Worm (Caenorhabditis elegans) whole organism, L2 larva: ENCODE measurements around the gene him-8.

Experiments used
- C34F6.9 ChIP-seq: fragments of 150-350 bp; optimal IDR thresholded peaks from 2 replicates; lab custom pipeline; 2014; ENCODE audit warnings: missing biosample characterization, missing genetic modification characterization
- R02D3.7 ChIP-seq: fragments of 150-350 bp; optimal IDR thresholded peaks from 2 replicates; lab custom pipeline; 2014; ENCODE audit warnings: missing biosample characterization, missing genetic modification characterization
- ZK546.5 ChIP-seq: sonication (generic microtip); optimal IDR thresholded peaks from 2 replicates; lab custom pipeline; 2017; ENCODE audit warnings: missing biosample characterization, missing genetic modification characterization
- ama-1 ChIP-seq: fragments of 150-350 bp; optimal IDR thresholded peaks from 2 replicates; lab custom pipeline; 2018; ENCODE audit warnings: inconsistent platforms
- elt-1 ChIP-seq: fragments of 150-350 bp; optimal IDR thresholded peaks from 2 replicates; lab custom pipeline; 2014; ENCODE audit warnings: missing biosample characterization, missing genetic modification characterization
- elt-3 ChIP-seq: sonication (generic microtip); optimal IDR thresholded peaks from 2 replicates; lab custom pipeline; 2017; ENCODE audit warnings: missing biosample characterization, missing genetic modification characterization
- fos-1 ChIP-seq: fragments of 150-350 bp; optimal IDR thresholded peaks from 2 replicates; lab custom pipeline; 2014; ENCODE audit warnings: missing biosample characterization, missing genetic modification characterization
- ztf-11 ChIP-seq: sonication (generic microtip); optimal IDR thresholded peaks from 2 replicates; lab custom pipeline; 2017; ENCODE audit warnings: missing biosample characterization, missing genetic modification characterization

- TF ChIP-seq ama-1 (lab: Kevin White, UChicago) (no peak), fos-1 (tag; lab: Kevin White, UChicago) (no peak), elt-3 (no peak), R02D3.7 (tag; lab: Kevin White, UChicago) (no peak), ztf-11 (no peak), ZK546.5 (tag; lab: Kevin White, UChicago) (no peak), C34F6.9 (no peak), elt-1 (tag; lab: Kevin White, UChicago) (no peak)
Measured at ce11 chrIV:10590649-10591048, 28.9 kb downstream of the him-8 start, which contains the start of the genes C43F9.5 and nkb-2.
